Worm (Caenorhabditis elegans) whole organism, midembryonic: ENCODE measurements around the gene plr-1.

Experiments
- T22C8.4 ChIP-seq: fragments of 200-800 bp; sonication (Bioruptor generic); IDR thresholded peaks from 2 replicates; pipeline ENCODE4 v1.3.6; 2022; ENCODE audit warnings: missing genetic modification characterization, missing compliant biosample characterization
- cog-1 ChIP-seq: sonication (generic microtip); optimal IDR thresholded peaks from 2 replicates; lab custom pipeline; 2016; ENCODE audit warnings: missing genetic modification characterization, missing compliant biosample characterization
- flt-1 ChIP-seq: fragments of 200-800 bp; sonication (Bioruptor generic); IDR thresholded peaks from 2 replicates; pipeline ENCODE4 v1.3.6; 2022; ENCODE audit warnings: missing genetic modification characterization, missing compliant biosample characterization
- klf-2 ChIP-seq: fragments of 200-800 bp; sonication (Bioruptor generic); conservative IDR thresholded peaks from 2 replicates; pipeline ENCODE4 v1.3.6; 2022; ENCODE audit warnings: missing genetic modification reagents, missing genetic modification characterization, missing compliant biosample characterization
- med-1 ChIP-seq: sonication (generic microtip); optimal IDR thresholded peaks from 2 replicates; lab custom pipeline; 2017; ENCODE audit warnings: missing genetic modification characterization, mild to moderate bottlenecking, missing compliant biosample characterization, antibody characterized with exemption, missing genetic modification reagents; ENCODE audit not compliant: insufficient read depth
- ref-1 ChIP-seq: fragments of 200-800 bp; sonication (Bioruptor generic); conservative IDR thresholded peaks from 2 replicates; pipeline ENCODE4 v1.3.6; 2022; ENCODE audit warnings: missing genetic modification reagents, missing genetic modification characterization, missing compliant biosample characterization
- tab-1 ChIP-seq: fragments of 200-800 bp; sonication (Bioruptor generic); IDR thresholded peaks from 2 replicates; pipeline ENCODE4 v1.3.6; 2022; ENCODE audit warnings: missing genetic modification characterization, missing compliant biosample characterization
- ztf-23 ChIP-seq: fragments of 200-800 bp; sonication (Bioruptor generic); IDR thresholded peaks from 2 replicates; pipeline ENCODE4 v1.3.6; 2022; ENCODE audit warnings: missing genetic modification reagents, missing genetic modification characterization, missing compliant biosample characterization
- ztf-29 ChIP-seq: fragments of 200-800 bp; sonication (Bioruptor generic); IDR thresholded peaks from 2 replicates; pipeline ENCODE4 v1.3.6; 2022; ENCODE audit warnings: missing genetic modification reagents, missing genetic modification characterization, missing compliant biosample characterization

ce11 chrIII:11500647-11501046, 44.0 kb downstream of the plr-1 start, which contains the start of gene nars-2:
- TF ChIP-seq ztf-29 (GFP tag; lab: Robert Waterston, UW), result no peak
- TF ChIP-seq tab-1, result no peak
- no peak for TF ChIP-seq ztf-23 (GFP tag; lab: Robert Waterston, UW)
- no peak for TF ChIP-seq med-1
- no peak for TF ChIP-seq ref-1 (GFP tag; lab: Robert Waterston, UW)
- TF ChIP-seq T22C8.4 (GFP tag; lab: Robert Waterston, UW), result no peak
- TF ChIP-seq cog-1 (tag; lab: Kevin White, UChicago), result no peak
- TF ChIP-seq flt-1 (GFP tag; lab: Robert Waterston, UW), result no peak
- TF ChIP-seq klf-2 (GFP tag; lab: Robert Waterston, UW), result no peak
